Worm (Caenorhabditis elegans): ENCODE results near the gene F53A2.9.

The F53A2.9 gene

DNA sequence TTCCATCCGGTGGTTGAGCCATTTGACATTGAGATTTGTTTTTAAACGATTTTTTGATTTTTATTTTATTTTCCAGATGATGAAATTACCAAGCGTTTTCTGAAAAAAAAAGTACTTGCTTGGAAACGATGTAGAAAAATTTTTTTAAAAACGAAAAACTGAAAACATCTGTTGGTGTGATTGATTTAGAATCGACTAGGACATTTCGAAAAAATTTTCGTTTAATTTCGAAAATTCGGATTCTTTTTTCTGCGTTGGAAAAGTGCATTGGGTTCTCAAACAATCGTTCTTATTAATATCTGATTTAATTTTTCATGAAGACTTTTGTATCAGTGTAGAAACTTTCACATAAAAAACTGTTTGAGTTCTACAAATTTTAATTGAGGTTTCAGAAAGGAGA lies at the start of gene F53A2.9:
Gene F53A2.9, minus strand, starts transcription at position 101 of the 400 bp plus-strand sequence.
- no peak for TF ChIP-seq Y79H2A.3 (GFP tag; conservative IDR thresholded peaks at IDR 0.05)
- no peak for TF ChIP-seq pbrm-1 (GFP tag; IDR thresholded peaks at IDR 0.05)
- no peak for TF ChIP-seq dpff-1 (tag; optimal IDR thresholded peaks at IDR 0.05)
- TF ChIP-seq madf-10 (tag; optimal IDR thresholded peaks at IDR 0.05) = no peak
- TF ChIP-seq ztf-6 (GFP tag; IDR thresholded peaks at IDR 0.05) = no peak
- TF ChIP-seq ztf-28 (GFP tag; IDR thresholded peaks at IDR 0.05) = no peak
- no peak for TF ChIP-seq lin-35 (GFP tag; optimal IDR thresholded peaks at IDR 0.05)
- TF ChIP-seq gei-17 (GFP tag; optimal IDR thresholded peaks at IDR 0.05) = no peak
- TF ChIP-seq repo-1 (tag; optimal IDR thresholded peaks at IDR 0.05) = no peak
- TF ChIP-seq K12H6.12 (tag; optimal IDR thresholded peaks at IDR 0.05) = no peak
- TF ChIP-seq lin-40 (tag; optimal IDR thresholded peaks at IDR 0.05) = no peak

DNA sequence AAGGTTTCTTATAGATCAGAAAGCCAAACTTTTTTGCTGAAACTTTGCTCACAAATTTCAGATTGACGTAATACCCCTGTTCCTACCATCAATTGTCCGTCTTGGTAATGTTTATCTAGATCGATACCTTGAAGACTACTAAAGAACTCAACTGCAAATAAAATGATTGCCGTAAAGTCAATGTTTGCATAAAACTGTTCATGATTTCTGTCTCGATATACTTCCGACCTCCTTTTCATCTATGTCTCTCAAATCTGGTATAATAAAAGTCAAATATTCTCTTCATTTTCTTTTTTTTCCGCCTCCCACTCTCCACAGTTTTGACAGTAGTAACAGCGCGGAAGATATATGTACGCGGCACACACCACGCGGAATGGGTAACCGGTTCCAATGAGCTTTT lies 46.3 kb upstream of the F53A2.9 start, which contains the start of gene nas-1:
Gene nas-1, plus strand, starts transcription at position 301 of the 400 bp plus-strand sequence.
- no peak for TF ChIP-seq somi-1 (GFP tag; optimal IDR thresholded peaks at IDR 0.05)
- TF ChIP-seq snpc-3.4 (tag; optimal IDR thresholded peaks at IDR 0.05) = no peak
- TF ChIP-seq D2030.7 (GFP tag; IDR thresholded peaks at IDR 0.05) = no peak
- no peak for TF ChIP-seq F22D6.2 (tag; optimal IDR thresholded peaks at IDR 0.05)
- TF ChIP-seq F57A8.1 (GFP tag; optimal IDR thresholded peaks at IDR 0.05) = no peak
- TF ChIP-seq pbrm-1 (GFP tag; IDR thresholded peaks at IDR 0.05) = no peak
- no peak for TF ChIP-seq B0035.1 (tag; optimal IDR thresholded peaks at IDR 0.05)
- TF ChIP-seq ztf-18 (tag; optimal IDR thresholded peaks at IDR 0.05) = no peak
- TF ChIP-seq F57C9.4 (tag; optimal IDR thresholded peaks at IDR 0.05) = no peak
- no peak for TF ChIP-seq F37B4.10 (GFP tag; IDR thresholded peaks at IDR 0.05)
- no peak for TF ChIP-seq F52B5.7 (tag; optimal IDR thresholded peaks at IDR 0.05)
- TF ChIP-seq nfya-2 (GFP tag; IDR thresholded peaks at IDR 0.05) = no peak
- no peak for TF ChIP-seq madf-6 (GFP tag; IDR thresholded peaks at IDR 0.05)
- TF ChIP-seq ets-4 (GFP tag; optimal IDR thresholded peaks at IDR 0.05) = no peak
- TF ChIP-seq Y79H2A.3 (GFP tag; conservative IDR thresholded peaks at IDR 0.05) = no peak
- no peak for TF ChIP-seq attf-5 (GFP tag; optimal IDR thresholded peaks at IDR 0.05)
- TF ChIP-seq dpl-1 (GFP tag; optimal IDR thresholded peaks at IDR 0.05) = no peak
- no peak for TF ChIP-seq sea-2 (GFP tag; IDR thresholded peaks at IDR 0.05)
- no peak for TF ChIP-seq dpff-1 (tag; optimal IDR thresholded peaks at IDR 0.05)
- no peak for TF ChIP-seq ztf-28 (GFP tag; IDR thresholded peaks at IDR 0.05)

DNA sequence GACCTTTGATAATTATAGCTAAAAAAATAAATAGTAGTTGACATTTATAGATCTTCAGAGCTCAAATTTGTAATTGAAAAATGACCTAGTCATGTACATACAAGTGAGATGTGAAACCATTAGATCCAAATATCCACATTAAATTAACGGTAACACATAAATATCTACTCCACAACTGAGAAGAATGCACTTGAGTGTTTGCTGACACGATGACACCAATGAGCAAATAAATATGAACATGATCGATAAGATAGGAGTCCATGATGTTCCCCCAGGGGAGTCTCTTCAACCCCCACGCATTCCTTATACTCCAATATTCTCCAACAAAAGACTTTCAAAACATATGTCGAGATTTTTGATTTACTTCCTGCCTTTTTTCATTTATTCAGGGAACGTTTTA lies 45.3 kb upstream of the F53A2.9 start, which contains the start of gene ttr-52:
Gene ttr-52, plus strand, starts transcription at position 301 of the 400 bp plus-strand sequence.
- no peak for TF ChIP-seq ztf-22 (GFP tag; optimal IDR thresholded peaks at IDR 0.05)
- TF ChIP-seq mel-28 (tag; optimal IDR thresholded peaks at IDR 0.05; ENCODE audit: borderline replicate concordance) = no peak
- TF ChIP-seq zfh-2 (GFP tag; conservative IDR thresholded peaks at IDR 0.05) = no peak
- no peak for TF ChIP-seq chd-7 (tag; optimal IDR thresholded peaks at IDR 0.05)
- no peak for TF ChIP-seq F57A8.1 (GFP tag; optimal IDR thresholded peaks at IDR 0.05)
- TF ChIP-seq Y53G8AR.9 (GFP tag; conservative IDR thresholded peaks at IDR 0.05) = no peak
- no peak for TF ChIP-seq tbp1 (GFP tag; optimal IDR thresholded peaks at IDR 0.05)
- no peak for TF ChIP-seq K11D2.4 (GFP tag; IDR thresholded peaks at IDR 0.05)
- TF ChIP-seq gei-17 (GFP tag; optimal IDR thresholded peaks at IDR 0.05) = no peak
- TF ChIP-seq ztf-28 (GFP tag; IDR thresholded peaks at IDR 0.05) = no peak
- no peak for TF ChIP-seq snpc-1.1 (tag; optimal IDR thresholded peaks at IDR 0.05; ENCODE audit: insufficient read depth)
- no peak for TF ChIP-seq fkh-3 (tag; optimal IDR thresholded peaks at IDR 0.05)
- no peak for TF ChIP-seq zim-3 (tag; optimal IDR thresholded peaks at IDR 0.05)
- no peak for TF ChIP-seq rcor-1 (GFP tag; IDR thresholded peaks at IDR 0.05)
- TF ChIP-seq F52B5.7 (tag; optimal IDR thresholded peaks at IDR 0.05) = no peak
